Fruit fly (Drosophila melanogaster) whole organism: ENCODE measurements around the gene vex.

Experiments used
- Dll ChIP-seq: fragments of >200 bp; optimal IDR thresholded peaks from 2 replicates; lab custom pipeline; 2017
- EcR ChIP-seq, 2 experiments: fragments of >200 bp; optimal IDR thresholded peaks; 2 replicates each; lab custom pipeline; 2017; ENCODE audit warnings: missing biosample characterization in 2 of 2, missing genetic modification characterization in 2 of 2, missing genetic modification reagents in 2 of 2
- pan ChIP-seq: fragments of >200 bp; optimal IDR thresholded peaks from 2 replicates; lab custom pipeline; 2017
- psq ChIP-seq: fragments of >200 bp; optimal IDR thresholded peaks from 2 replicates; lab custom pipeline; 2017

DNA sequence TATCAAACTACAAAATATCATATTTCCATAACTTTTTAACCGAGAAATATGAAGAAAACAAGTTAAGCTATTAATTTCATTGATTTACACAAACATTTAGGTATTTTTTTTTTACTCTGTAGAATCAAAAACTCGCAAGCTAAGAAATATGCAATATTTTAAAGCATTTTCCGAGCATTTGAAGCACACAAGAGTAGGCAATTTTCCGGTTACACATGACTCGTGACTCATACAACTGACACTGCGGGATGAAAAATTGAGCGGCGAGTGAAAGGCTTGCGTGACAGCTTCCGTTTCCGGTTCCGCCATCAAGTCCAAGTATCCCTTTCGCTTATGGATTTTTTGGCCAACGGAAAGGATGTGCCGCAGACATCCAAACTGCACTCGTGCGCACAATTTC lies 47.7 kb upstream of the vex start:
- TF ChIP-seq EcR (GFP tag; optimal IDR thresholded peaks at IDR 0.05; lab: Kevin White, UChicago), result no peak
- no peak for TF ChIP-seq psq (lab: Kevin White, UChicago)
- TF ChIP-seq pan (lab: Kevin White, UChicago), result no peak
- no peak for TF ChIP-seq Dll (lab: Kevin White, UChicago)
